Worm (Caenorhabditis elegans) whole organism, L2 larva: ENCODE measurements around the gene F59A1.18.

Experiments
- aly-2 ChIP-seq: fragments of 150-350 bp; optimal IDR thresholded peaks from 2 replicates; lab custom pipeline; 2014; ENCODE audit warnings: missing biosample characterization, missing genetic modification characterization
- ama-1 ChIP-seq: fragments of 150-350 bp; optimal IDR thresholded peaks from 2 replicates; lab custom pipeline; 2018; ENCODE audit warnings: inconsistent platforms
- dmd-4 ChIP-seq: sonication (generic microtip); optimal IDR thresholded peaks from 2 replicates; lab custom pipeline; 2017; ENCODE audit warnings: missing biosample characterization, missing genetic modification characterization
- lin-11 ChIP-seq: fragments of 150-350 bp; sonication (generic microtip); optimal IDR thresholded peaks from 2 replicates; lab custom pipeline; 2014; ENCODE audit warnings: missing biosample characterization, missing genetic modification characterization, inconsistent platforms, mixed read lengths
- nhr-11 ChIP-seq: fragments of 150-350 bp; optimal IDR thresholded peaks from 2 replicates; lab custom pipeline; 2014; ENCODE audit warnings: missing biosample characterization, missing genetic modification characterization
- nhr-12 ChIP-seq: fragments of 150-350 bp; optimal IDR thresholded peaks from 2 replicates; lab custom pipeline; 2014; ENCODE audit warnings: missing biosample characterization, missing genetic modification characterization
- nhr-23 ChIP-seq: fragments of 150-350 bp; optimal IDR thresholded peaks from 2 replicates; lab custom pipeline; 2014; ENCODE audit warnings: missing biosample characterization, missing genetic modification reagents, missing genetic modification characterization
- snpc-4 ChIP-seq: fragments of 150-350 bp; optimal IDR thresholded peaks from 2 replicates; lab custom pipeline; 2014; ENCODE audit warnings: missing biosample characterization, missing genetic modification characterization
- unc-39 ChIP-seq: fragments of 150-350 bp; optimal IDR thresholded peaks from 2 replicates; lab custom pipeline; 2014; ENCODE audit warnings: missing biosample characterization, missing genetic modification characterization
- ztf-11 ChIP-seq: sonication (generic microtip); optimal IDR thresholded peaks from 2 replicates; lab custom pipeline; 2017; ENCODE audit warnings: missing biosample characterization, missing genetic modification characterization

ce11 chrV:17683290-17683689 lies 3.5 kb downstream of the F59A1.18 start:
- no peak for TF ChIP-seq ztf-11 (tag; lab: Kevin White, UChicago)
- no peak for TF ChIP-seq nhr-23
- TF ChIP-seq dmd-4 (tag; lab: Kevin White, UChicago), result no peak
- no peak for TF ChIP-seq lin-11 (tag; lab: Kevin White, UChicago)
- no peak for TF ChIP-seq aly-2
- TF ChIP-seq nhr-11 (tag; lab: Kevin White, UChicago), result no peak
- no peak for TF ChIP-seq unc-39 (tag; lab: Kevin White, UChicago)
- TF ChIP-seq snpc-4 (tag; lab: Kevin White, UChicago), result no peak
- no peak for TF ChIP-seq nhr-12 (tag; lab: Kevin White, UChicago)
- TF ChIP-seq ama-1 (lab: Kevin White, UChicago), result no peak
